Worm (Caenorhabditis elegans) whole organism, mixed stage, embryonic: Measurements from ENCODE around the gene T08G5.15.

Experiments
- bed-3 ChIP-seq: fragments of 200-800 bp; sonication (Bioruptor generic); optimal IDR thresholded peaks from 3 replicates; lab custom pipeline; 2018; ENCODE audit warnings: mild to moderate bottlenecking, missing genetic modification characterization, moderate library complexity, missing compliant biosample characterization
- blmp-1 ChIP-seq: fragments of 150-350 bp; optimal IDR thresholded peaks from 2 replicates; lab custom pipeline; 2014; ENCODE audit warnings: missing biosample characterization, missing genetic modification characterization
- ceh-39 ChIP-seq: fragments of 150-350 bp; optimal IDR thresholded peaks from 2 replicates; lab custom pipeline; 2014; ENCODE audit warnings: missing biosample characterization, missing genetic modification characterization
- ceh-43 ChIP-seq: fragments of 200-800 bp; sonication (Bioruptor generic); optimal IDR thresholded peaks from 2 replicates; lab custom pipeline; 2018; ENCODE audit warnings: mild to moderate bottlenecking, missing genetic modification characterization, moderate library complexity, missing compliant biosample characterization
- ces-1 ChIP-seq: fragments of 150-350 bp; optimal IDR thresholded peaks from 2 replicates; lab custom pipeline; 2014; ENCODE audit warnings: missing biosample characterization, missing genetic modification reagents, missing genetic modification characterization
- cnd-1 ChIP-seq: fragments of 200-800 bp; sonication (Bioruptor generic); optimal IDR thresholded peaks from 2 replicates; lab custom pipeline; 2018; ENCODE audit warnings: mild to moderate bottlenecking, missing genetic modification characterization, missing compliant biosample characterization
- drap-1 ChIP-seq: fragments of 200-800 bp; sonication (Bioruptor generic); optimal IDR thresholded peaks from 3 replicates; lab custom pipeline; 2018; ENCODE audit warnings: mild to moderate bottlenecking, missing genetic modification characterization, missing compliant biosample characterization
- elt-1 ChIP-seq: sonication (generic microtip); optimal IDR thresholded peaks from 2 replicates; lab custom pipeline; 2017; ENCODE audit warnings: missing genetic modification characterization, mild to moderate bottlenecking, missing compliant biosample characterization, antibody characterized with exemption, moderate library complexity, borderline replicate concordance; ENCODE audit not compliant: insufficient read depth
- elt-3 ChIP-seq: fragments of 150-350 bp; optimal IDR thresholded peaks from 2 replicates; lab custom pipeline; 2014; ENCODE audit warnings: missing biosample characterization, missing genetic modification characterization
- flh-1 ChIP-seq: fragments of 200-800 bp; sonication (Bioruptor generic); optimal IDR thresholded peaks from 2 replicates; lab custom pipeline; 2018; ENCODE audit warnings: mild to moderate bottlenecking, missing genetic modification characterization, moderate library complexity, missing compliant biosample characterization
- ham-2 ChIP-seq: fragments of 200-800 bp; sonication (Bioruptor generic); optimal IDR thresholded peaks from 2 replicates; lab custom pipeline; 2018; ENCODE audit warnings: mild to moderate bottlenecking, missing genetic modification characterization, missing compliant biosample characterization
- hlh-1 ChIP-seq: fragments of 150-350 bp; optimal IDR thresholded peaks from 2 replicates; lab custom pipeline; 2014; ENCODE audit warnings: missing biosample characterization, missing genetic modification reagents, missing genetic modification characterization
- lin-13 ChIP-seq: fragments of 150-350 bp; optimal IDR thresholded peaks from 2 replicates; lab custom pipeline; 2014; ENCODE audit warnings: missing biosample characterization, missing genetic modification characterization
- lin-32 ChIP-seq: fragments of 200-800 bp; sonication (Bioruptor generic); optimal IDR thresholded peaks from 2 replicates; lab custom pipeline; 2018; ENCODE audit warnings: mild to moderate bottlenecking, missing genetic modification characterization, missing compliant biosample characterization
- mab-5 ChIP-seq: fragments of 150-350 bp; optimal IDR thresholded peaks from 2 replicates; lab custom pipeline; 2014; ENCODE audit warnings: missing biosample characterization, missing genetic modification characterization
- mep-1 ChIP-seq: fragments of 150-350 bp; optimal IDR thresholded peaks from 2 replicates; lab custom pipeline; 2017; ENCODE audit warnings: missing biosample characterization, missing genetic modification reagents, missing genetic modification characterization, inconsistent platforms
- mls-2 ChIP-seq: sonication (generic microtip); optimal IDR thresholded peaks from 2 replicates; lab custom pipeline; 2016; ENCODE audit warnings: mild to moderate bottlenecking, missing genetic modification characterization, moderate library complexity, missing compliant biosample characterization
- nhr-12 ChIP-seq: fragments of 150-350 bp; optimal IDR thresholded peaks from 2 replicates; lab custom pipeline; 2014; ENCODE audit warnings: missing biosample characterization, missing genetic modification characterization
- nhr-237 ChIP-seq: fragments of 150-350 bp; optimal IDR thresholded peaks from 2 replicates; lab custom pipeline; 2014; ENCODE audit warnings: missing biosample characterization, missing genetic modification characterization
- nhr-28 ChIP-seq: fragments of 150-350 bp; optimal IDR thresholded peaks from 2 replicates; lab custom pipeline; 2014; ENCODE audit warnings: missing biosample characterization, missing genetic modification characterization
- nhr-76 ChIP-seq: sonication (generic microtip); optimal IDR thresholded peaks from 2 replicates; lab custom pipeline; 2017; ENCODE audit warnings: missing biosample characterization, missing genetic modification characterization
- pha-4 ChIP-seq: fragments of 150-350 bp; optimal IDR thresholded peaks from 2 replicates; lab custom pipeline; 2018; ENCODE audit warnings: missing biosample characterization, missing genetic modification reagents, missing genetic modification characterization
- sem-2 ChIP-seq: fragments of 200-800 bp; sonication (Bioruptor generic); optimal IDR thresholded peaks from 2 replicates; lab custom pipeline; 2018; ENCODE audit warnings: mild to moderate bottlenecking, missing genetic modification characterization, missing compliant biosample characterization
- snpc-4 ChIP-seq: fragments of 150-350 bp; optimal IDR thresholded peaks from 2 replicates; lab custom pipeline; 2014; ENCODE audit warnings: missing biosample characterization, missing genetic modification characterization
- sptf-1 ChIP-seq: sonication (generic microtip); optimal IDR thresholded peaks from 2 replicates; lab custom pipeline; 2017; ENCODE audit warnings: mild to moderate bottlenecking, missing genetic modification characterization, moderate library complexity, missing compliant biosample characterization
- tbx-8 ChIP-seq: fragments of 200-800 bp; sonication (Bioruptor generic); optimal IDR thresholded peaks from 2 replicates; lab custom pipeline; 2018; ENCODE audit warnings: mild to moderate bottlenecking, missing genetic modification characterization, moderate library complexity, missing compliant biosample characterization
- unc-120 ChIP-seq: sonication (generic microtip); optimal IDR thresholded peaks from 2 replicates; lab custom pipeline; 2017; ENCODE audit warnings: missing genetic modification characterization, missing compliant biosample characterization; ENCODE audit not compliant: poor library complexity, severe bottlenecking
- unc-39 ChIP-seq: fragments of 150-350 bp; optimal IDR thresholded peaks from 2 replicates; lab custom pipeline; 2014; ENCODE audit warnings: missing biosample characterization, missing genetic modification characterization
- unc-62 ChIP-seq: fragments of 150-350 bp; optimal IDR thresholded peaks from 2 replicates; lab custom pipeline; 2014; ENCODE audit warnings: missing biosample characterization, missing genetic modification reagents, missing genetic modification characterization
- zip-8 ChIP-seq: fragments of 150-350 bp; optimal IDR thresholded peaks from 2 replicates; lab custom pipeline; 2014; ENCODE audit warnings: missing biosample characterization, missing genetic modification characterization
- ztf-11 ChIP-seq: fragments of 150-350 bp; optimal IDR thresholded peaks from 2 replicates; lab custom pipeline; 2014; ENCODE audit warnings: missing biosample characterization, missing genetic modification characterization

T08G5.15 gene

ce11 chrV:14005812-14006211 is 17.2 kb downstream of the T08G5.15 start, which contains the start of gene ric-7:
TSS of gene ric-7 (minus strand) at chrV:14005912.
- TF ChIP-seq unc-39 (tag; lab: Kevin White, UChicago) = no peak
- no peak for TF ChIP-seq ceh-39 (tag; lab: Kevin White, UChicago)
- TF ChIP-seq ztf-11 (tag; lab: Kevin White, UChicago) = no peak
- no peak for TF ChIP-seq nhr-237 (tag; lab: Kevin White, UChicago)
- no peak for TF ChIP-seq ham-2 (GFP tag; lab: Kevin White, UChicago)

- TF ChIP-seq zip-8 (no peak), nhr-76 (tag; lab: Kevin White, UChicago) (no peak), mep-1 (no peak), ztf-11 (tag; lab: Kevin White, UChicago) (no peak), lin-13 (tag; lab: Kevin White, UChicago) (no peak), unc-62 (GFP tag; lab: Kevin White, UChicago) (peak; percentile 18), tbx-8 (GFP tag; lab: Kevin White, UChicago) (no peak), blmp-1 (tag; lab: Kevin White, UChicago) (no peak), sem-2 (no peak), cnd-1 (tag; lab: Kevin White, UChicago) (no peak), unc-120 (tag; lab: Kevin White, UChicago) (peak; percentile 16), nhr-12 (tag; lab: Kevin White, UChicago) (no peak), nhr-237 (tag; lab: Kevin White, UChicago) (no peak), lin-32 (GFP tag; lab: Kevin White, UChicago) (no peak), ceh-39 (tag; lab: Kevin White, UChicago) (no peak), mls-2 (tag; lab: Kevin White, UChicago) (no peak), nhr-28 (tag; lab: Kevin White, UChicago) (no peak), hlh-1 (tag; lab: Kevin White, UChicago) (peak; percentile 45), ceh-43 (GFP tag; lab: Kevin White, UChicago) (no peak), ham-2 (GFP tag; lab: Kevin White, UChicago) (no peak), unc-39 (tag; lab: Kevin White, UChicago) (no peak), snpc-4 (tag; lab: Kevin White, UChicago) (no peak), ces-1 (GFP tag; lab: Kevin White, UChicago) (peak; percentile 56), drap-1 (GFP tag; lab: Kevin White, UChicago) (no peak), elt-3 (tag; lab: Kevin White, UChicago) (no peak), bed-3 (GFP tag; lab: Kevin White, UChicago) (no peak)
- TF ChIP-seq, all 35 proteins: peak for 4
These were observed 18.6 kb downstream of the T08G5.15 start for ce11 chrV:14004342-14004741.

- TF ChIP-seq ces-1 (GFP tag; lab: Kevin White, UChicago) (peak; percentile 32), ceh-43 (GFP tag; lab: Kevin White, UChicago) (no peak)
These were observed 19.3 kb downstream of the T08G5.15 start for ce11 chrV:14003587-14004156.

- TF ChIP-seq unc-39 (tag; lab: Kevin White, UChicago) = no peak
- no peak for TF ChIP-seq mep-1
- TF ChIP-seq ham-2 (GFP tag; lab: Kevin White, UChicago) = peak; percentile 44
- peak; percentile 21 for TF ChIP-seq pha-4
These were observed 20.6 kb downstream of the T08G5.15 start for ce11 chrV:14002402-14002801.

ce11 chrV:14001929-14002328 is 21.0 kb downstream of the T08G5.15 start:
- TF ChIP-seq unc-39 (tag; lab: Kevin White, UChicago) = no peak
- no peak for TF ChIP-seq sptf-1 (tag; lab: Kevin White, UChicago)
- no peak for TF ChIP-seq tbx-8 (GFP tag; lab: Kevin White, UChicago)
- no peak for TF ChIP-seq ces-1 (GFP tag; lab: Kevin White, UChicago)
- TF ChIP-seq nhr-28 (tag; lab: Kevin White, UChicago) = no peak
- no peak for TF ChIP-seq hlh-1 (tag; lab: Kevin White, UChicago)
- TF ChIP-seq drap-1 (GFP tag; lab: Kevin White, UChicago) = no peak
- no peak for TF ChIP-seq zip-8
- TF ChIP-seq unc-120 (tag; lab: Kevin White, UChicago) = no peak
- TF ChIP-seq mab-5 (tag; lab: Kevin White, UChicago) = no peak
- TF ChIP-seq cnd-1 (tag; lab: Kevin White, UChicago) = no peak
- no peak for TF ChIP-seq flh-1
- TF ChIP-seq mep-1 = no peak
- TF ChIP-seq lin-13 (tag; lab: Kevin White, UChicago) = no peak
- no peak for TF ChIP-seq elt-1
